Fruit fly (Drosophila melanogaster) whole organism, adult: ENCODE measurements around the gene Mtch.

Experiments used
- CG11617 ChIP-seq: fragments of 200-800 bp; sonication (Bioruptor generic); optimal IDR thresholded peaks from 2 replicates; lab custom pipeline; 2017; ENCODE audit warnings: mild to moderate bottlenecking, missing biosample characterization, missing genetic modification reagents, missing genetic modification characterization
- CG14711 ChIP-seq: fragments of 200-800 bp; sonication (Bioruptor generic); optimal IDR thresholded peaks from 2 replicates; lab custom pipeline; 2018; ENCODE audit warnings: missing biosample characterization, mild to moderate bottlenecking, missing genetic modification characterization, moderate library complexity
- CG5204 ChIP-seq: fragments of 200-800 bp; sonication (Bioruptor generic); optimal IDR thresholded peaks from 2 replicates; lab custom pipeline; 2016; ENCODE audit warnings: missing biosample characterization, missing genetic modification characterization
- CG7045 ChIP-seq: fragments of 200-800 bp; sonication (Bioruptor generic); optimal IDR thresholded peaks from 2 replicates; lab custom pipeline; 2017; ENCODE audit warnings: missing biosample characterization, mild to moderate bottlenecking, missing genetic modification characterization
- CG7101 ChIP-seq: fragments of 200-800 bp; sonication (Bioruptor generic); optimal IDR thresholded peaks from 2 replicates; lab custom pipeline; 2018; ENCODE audit warnings: missing biosample characterization, mild to moderate bottlenecking, missing genetic modification characterization, moderate library complexity
- Clk ChIP-seq: fragments of 200-800 bp; sonication (Bioruptor generic); optimal IDR thresholded peaks from 2 replicates; lab custom pipeline; 2017; ENCODE audit warnings: missing biosample characterization, missing genetic modification characterization
- Crg-1 ChIP-seq: fragments of 200-800 bp; sonication (Bioruptor generic); optimal IDR thresholded peaks from 2 replicates; lab custom pipeline; 2016; ENCODE audit warnings: missing biosample characterization, missing genetic modification characterization
- Hr96 ChIP-seq: fragments of 200-800 bp; sonication (Bioruptor generic); optimal IDR thresholded peaks from 2 replicates; lab custom pipeline; 2016; ENCODE audit warnings: missing biosample characterization, missing genetic modification characterization
- cic ChIP-seq: fragments of 200-800 bp; sonication (Bioruptor generic); optimal IDR thresholded peaks from 2 replicates; lab custom pipeline; 2017; ENCODE audit warnings: missing biosample characterization, mild to moderate bottlenecking, missing genetic modification characterization, moderate library complexity
- kay ChIP-seq: fragments of 200-800 bp; sonication (Bioruptor generic); peaks from one replicate; lab custom pipeline; 2016; ENCODE audit warnings: missing biosample characterization, missing genetic modification characterization, borderline replicate concordance
- ovo ChIP-seq: fragments of 200-800 bp; sonication (Bioruptor generic); optimal IDR thresholded peaks from 2 replicates; lab custom pipeline; 2016; ENCODE audit warnings: missing biosample characterization, missing genetic modification characterization
- toe ChIP-seq: fragments of 200-800 bp; sonication (Bioruptor generic); optimal IDR thresholded peaks from 2 replicates; lab custom pipeline; 2016; ENCODE audit warnings: missing biosample characterization, missing genetic modification characterization

DNA sequence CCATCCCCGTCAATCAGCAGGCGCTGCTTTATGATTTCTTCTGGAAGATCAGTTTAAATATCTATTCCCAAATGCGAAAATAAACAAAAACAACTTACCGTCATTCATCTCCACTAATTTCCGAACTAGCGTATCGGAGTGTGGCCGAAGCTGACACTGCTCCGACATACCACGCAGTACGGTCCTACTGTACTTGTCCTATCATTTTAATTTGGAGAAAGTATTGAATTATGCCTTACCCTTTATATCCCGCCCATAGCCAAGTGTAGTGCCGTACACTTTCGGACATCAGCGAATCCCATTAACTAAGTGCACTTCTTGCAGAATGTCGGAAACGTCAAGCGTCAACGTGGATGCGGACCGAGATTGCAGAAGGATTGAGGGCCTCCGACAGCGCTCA lies 28.1 kb downstream of the Mtch start, which contains the start of the genes thoc7 and Dis3l2:
- no peak for TF ChIP-seq cic (GFP tag; lab: Kevin White, UChicago)
- TF ChIP-seq Hr96 (GFP tag; lab: Kevin White, UChicago): no peak
- no peak for TF ChIP-seq CG14711 (tag; lab: Kevin White, UChicago)
- TF ChIP-seq kay (GFP tag; lab: Kevin White, UChicago): no peak
- TF ChIP-seq toe: no peak
- TF ChIP-seq CG5204 (GFP tag; lab: Kevin White, UChicago): no peak
- TF ChIP-seq Crg-1 (GFP tag; lab: Kevin White, UChicago): no peak
- TF ChIP-seq CG7101: no peak
- no peak for TF ChIP-seq Clk (GFP tag; lab: Kevin White, UChicago)
- TF ChIP-seq ovo (GFP tag; lab: Kevin White, UChicago): no peak
- TF ChIP-seq CG11617: no peak
- no peak for TF ChIP-seq CG7045 (GFP tag; lab: Kevin White, UChicago)
